Worm (Caenorhabditis elegans): Measurements from ENCODE around the gene nhr-166.

nhr-166 gene

ce11 chrII:3897758-3898494 is 17.9 kb downstream of the nhr-166 start, which contains the start of gene F53C3.6:
Gene F53C3.6 (plus strand): TSS chrII:3898142.
- TF ChIP-seq R02D3.7 (tag; optimal IDR thresholded peaks at IDR 0.05) (no peak), F13H6.1 (tag; optimal IDR thresholded peaks at IDR 0.05) (peak; percentile 81), nhr-6 (tag; optimal IDR thresholded peaks at IDR 0.05) (peak; percentile 33), blmp-1 (tag; optimal IDR thresholded peaks at IDR 0.05; ENCODE audit: insufficient read depth) (no peak), lsy-2 (tag; optimal IDR thresholded peaks at IDR 0.05) (peak; percentile 11 to 78), skn-1 (tag; optimal IDR thresholded peaks at IDR 0.05) (no peak), C34F6.9 (tag; optimal IDR thresholded peaks at IDR 0.05) (peak; percentile 91), zag-1 (tag; optimal IDR thresholded peaks at IDR 0.05) (peak; percentile 65), unc-55 (GFP tag; optimal IDR thresholded peaks at IDR 0.05) (peak; percentile 92), aly-2 (tag; optimal IDR thresholded peaks at IDR 0.05) (no peak), egl-27 (tag; optimal IDR thresholded peaks at IDR 0.05) (peak; percentile 64), nhr-77 (tag; optimal IDR thresholded peaks at IDR 0.05) (no peak), nhr-12 (tag; optimal IDR thresholded peaks at IDR 0.05) (no peak), sem-4 (tag; optimal IDR thresholded peaks at IDR 0.05) (peak; percentile 65), sma-3 (GFP tag; optimal IDR thresholded peaks at IDR 0.05) (peak; percentile 13), lin-13 (GFP tag; optimal IDR thresholded peaks at IDR 0.05) (peak; percentile 69), nhr-21 (tag; optimal IDR thresholded peaks at IDR 0.05) (peak; percentile 22), nhr-129 (tag; optimal IDR thresholded peaks at IDR 0.05) (peak; percentile 69), peb-1 (tag; optimal IDR thresholded peaks at IDR 0.05) (no peak), crh-2 (tag; optimal IDR thresholded peaks at IDR 0.05) (peak; percentile 91), fos-1 (tag; optimal IDR thresholded peaks at IDR 0.05) (peak; percentile 27), mdl-1 (tag; optimal IDR thresholded peaks at IDR 0.05) (peak in 1 of 2 experiments; percentile 36), sma-9 (GFP tag; optimal IDR thresholded peaks at IDR 0.05) (peak; percentile 98), sma-9 (tag; optimal IDR thresholded peaks at IDR 0.05) (no peak), ztf-4 (tag; optimal IDR thresholded peaks at IDR 0.05) (peak; percentile 23)

ce11 chrII:3901108-3901507 is 21.1 kb downstream of the nhr-166 start, which contains the start of gene F53C3.4:
Gene F53C3.4 (plus strand): TSS chrII:3901408.
- no peak for TF ChIP-seq Y55F3AM.14 (GFP tag; optimal IDR thresholded peaks at IDR 0.05)
- TF ChIP-seq mbf-1 (tag; optimal IDR thresholded peaks at IDR 0.05), result no peak
- no peak for TF ChIP-seq nhr-129 (tag; optimal IDR thresholded peaks at IDR 0.05)
- TF ChIP-seq F13H6.1 (tag; optimal IDR thresholded peaks at IDR 0.05), result no peak
- no peak for TF ChIP-seq ceh-82 (tag; optimal IDR thresholded peaks at IDR 0.05)
- no peak for TF ChIP-seq gmeb-1 (tag; optimal IDR thresholded peaks at IDR 0.05)
- TF ChIP-seq ama-1 (optimal IDR thresholded peaks at IDR 0.05), result no peak
- no peak for TF ChIP-seq unc-55 (GFP tag; optimal IDR thresholded peaks at IDR 0.05)
- no peak for TF ChIP-seq mab-5 (tag; optimal IDR thresholded peaks at IDR 0.05)
- TF ChIP-seq lin-11 (tag; optimal IDR thresholded peaks at IDR 0.05), result no peak
- no peak for TF ChIP-seq lsy-2 (tag; optimal IDR thresholded peaks at IDR 0.05)
- TF ChIP-seq fos-1 (tag; optimal IDR thresholded peaks at IDR 0.05), result no peak
- TF ChIP-seq elt-3 (tag; optimal IDR thresholded peaks at IDR 0.05), result no peak
- TF ChIP-seq elt-1 (tag; optimal IDR thresholded peaks at IDR 0.05), result no peak
- TF ChIP-seq C34F6.9 (tag; optimal IDR thresholded peaks at IDR 0.05), result no peak
- no peak for TF ChIP-seq aly-2 (tag; optimal IDR thresholded peaks at IDR 0.05)
- TF ChIP-seq mdl-1 (tag; optimal IDR thresholded peaks at IDR 0.05), result no peak
- TF ChIP-seq ztf-1 (GFP tag; conservative IDR thresholded peaks at IDR 0.05), result no peak

ce11 chrII:3902798-3903197 is 22.8 kb downstream of the nhr-166 start, which contains the start of gene F53C3.3:
Gene F53C3.3 (plus strand): TSS chrII:3902856.
- TF ChIP-seq crh-2 (tag; optimal IDR thresholded peaks at IDR 0.05), result no peak
- TF ChIP-seq nhr-12 (tag; optimal IDR thresholded peaks at IDR 0.05), result no peak
- TF ChIP-seq ztf-11 (tag; optimal IDR thresholded peaks at IDR 0.05), result no peak
- no peak for TF ChIP-seq mbf-1 (tag; optimal IDR thresholded peaks at IDR 0.05)
- TF ChIP-seq nhr-129 (tag; optimal IDR thresholded peaks at IDR 0.05), result no peak
- TF ChIP-seq nhr-10 (tag; optimal IDR thresholded peaks at IDR 0.05), result no peak
- no peak for TF ChIP-seq ceh-16 (tag; optimal IDR thresholded peaks at IDR 0.05)
- TF ChIP-seq skn-1 (tag; optimal IDR thresholded peaks at IDR 0.05), result no peak
- TF ChIP-seq C34F6.9 (tag; optimal IDR thresholded peaks at IDR 0.05), result no peak
- no peak for TF ChIP-seq gmeb-1 (tag; optimal IDR thresholded peaks at IDR 0.05)
- TF ChIP-seq sma-3 (GFP tag; optimal IDR thresholded peaks at IDR 0.05), result no peak
- TF ChIP-seq nhr-237 (tag; optimal IDR thresholded peaks at IDR 0.05), result no peak
- no peak for TF ChIP-seq lin-11 (tag; optimal IDR thresholded peaks at IDR 0.05)
- no peak for TF ChIP-seq ztf-1 (GFP tag; conservative IDR thresholded peaks at IDR 0.05)
- TF ChIP-seq elt-1 (tag; optimal IDR thresholded peaks at IDR 0.05), result no peak

All from whole organism, L2 larva.